Worm (Caenorhabditis elegans): ENCODE results near the gene algn-14.

algn-14 gene

ce11 chrIV:3803252-3803651 lies at the start of gene algn-14, which contains the start of gene M02B7.2:
Gene algn-14, minus strand, starts transcription at chrIV:3803426.
Gene M02B7.2, plus strand, starts transcription at chrIV:3803581.
- TF ChIP-seq pes-1 (GFP tag; IDR thresholded peaks at IDR 0.05): peak; percentile 50; the same call in 1 of the 2 replicates
- peak; percentile 63; the same call in 1 of the 2 replicates for TF ChIP-seq tbx-37 (GFP tag; conservative IDR thresholded peaks at IDR 0.05)
- TF ChIP-seq sea-1 (GFP tag; conservative IDR thresholded peaks at IDR 0.05): no peak

- TF ChIP-seq B0310.2 (tag; optimal IDR thresholded peaks at IDR 0.05) (no peak), sea-1 (GFP tag; conservative IDR thresholded peaks at IDR 0.05) (no peak), ceh-13 (GFP tag; optimal IDR thresholded peaks at IDR 0.05) (no peak), ceh-36 (tag; optimal IDR thresholded peaks at IDR 0.05) (no peak), tbx-11 (GFP tag; IDR thresholded peaks at IDR 0.05) (no peak), hmbx-1 (tag; optimal IDR thresholded peaks at IDR 0.05) (no peak), tbx-37 (GFP tag; conservative IDR thresholded peaks at IDR 0.05) (no peak), scrt-1 (GFP tag; IDR thresholded peaks at IDR 0.05) (no peak), hnd-1 (tag; optimal IDR thresholded peaks at IDR 0.05) (no peak), hmg-4 (GFP tag; optimal IDR thresholded peaks at IDR 0.05) (no peak), flt-1 (GFP tag; IDR thresholded peaks at IDR 0.05) (no peak), F13C5.2 (tag; optimal IDR thresholded peaks at IDR 0.05) (no peak), ama-1 (optimal IDR thresholded peaks at IDR 0.05) (no peak), pes-1 (GFP tag; IDR thresholded peaks at IDR 0.05) (no peak), ets-7 (tag; optimal IDR thresholded peaks at IDR 0.05) (no peak), tra-4 (tag; optimal IDR thresholded peaks at IDR 0.05) (no peak), aly-1 (tag; optimal IDR thresholded peaks at IDR 0.05) (no peak)
Measured at ce11 chrIV:3848985-3849384, 45.8 kb upstream of the algn-14 start.

- no peak for TF ChIP-seq ceh-13 (GFP tag; optimal IDR thresholded peaks at IDR 0.05)
- TF ChIP-seq B0310.2 (tag; optimal IDR thresholded peaks at IDR 0.05): no peak
- TF ChIP-seq tra-4 (tag; optimal IDR thresholded peaks at IDR 0.05): no peak
- no peak for TF ChIP-seq ceh-36 (tag; optimal IDR thresholded peaks at IDR 0.05)
- TF ChIP-seq tbx-11 (GFP tag; IDR thresholded peaks at IDR 0.05): no peak
- no peak for TF ChIP-seq F13C5.2 (tag; optimal IDR thresholded peaks at IDR 0.05)
- no peak for TF ChIP-seq tbx-37 (GFP tag; conservative IDR thresholded peaks at IDR 0.05)
- no peak for TF ChIP-seq hmbx-1 (tag; optimal IDR thresholded peaks at IDR 0.05)
- no peak for TF ChIP-seq hnd-1 (tag; optimal IDR thresholded peaks at IDR 0.05)
- no peak for TF ChIP-seq flt-1 (GFP tag; IDR thresholded peaks at IDR 0.05)
- no peak for TF ChIP-seq hmg-4 (GFP tag; optimal IDR thresholded peaks at IDR 0.05)
- TF ChIP-seq ama-1 (optimal IDR thresholded peaks at IDR 0.05): no peak
Measured at ce11 chrIV:3847489-3847888, 44.3 kb upstream of the algn-14 start.

- no peak for TF ChIP-seq B0310.2 (tag; optimal IDR thresholded peaks at IDR 0.05)
- no peak for TF ChIP-seq ama-1 (optimal IDR thresholded peaks at IDR 0.05)
Measured at ce11 chrIV:3844584-3844983, 41.4 kb upstream of the algn-14 start.

- TF ChIP-seq ama-1 (optimal IDR thresholded peaks at IDR 0.05): no peak
- no peak for TF ChIP-seq ets-7 (tag; optimal IDR thresholded peaks at IDR 0.05)
- TF ChIP-seq hmg-4 (GFP tag; optimal IDR thresholded peaks at IDR 0.05): peak; percentile 24
Measured at ce11 chrIV:3844004-3844403, 40.8 kb upstream of the algn-14 start.

- TF ChIP-seq scrt-1 (GFP tag; IDR thresholded peaks at IDR 0.05): no peak
- peak; percentile 43 for TF ChIP-seq ceh-36 (tag; optimal IDR thresholded peaks at IDR 0.05)
- no peak for TF ChIP-seq tbx-37 (GFP tag; conservative IDR thresholded peaks at IDR 0.05)
- no peak for TF ChIP-seq pes-1 (GFP tag; IDR thresholded peaks at IDR 0.05)
Measured at ce11 chrIV:3843019-3843527, 39.8 kb upstream of the algn-14 start.

ce11 chrIV:3841607-3842006 lies 38.4 kb upstream of the algn-14 start:
- TF ChIP-seq tbx-11 (GFP tag; IDR thresholded peaks at IDR 0.05) (no peak), ceh-36 (tag; optimal IDR thresholded peaks at IDR 0.05) (peak; percentile 47), hmg-4 (GFP tag; optimal IDR thresholded peaks at IDR 0.05) (no peak), tbx-37 (GFP tag; conservative IDR thresholded peaks at IDR 0.05) (no peak), F13C5.2 (tag; optimal IDR thresholded peaks at IDR 0.05) (no peak), ceh-13 (GFP tag; optimal IDR thresholded peaks at IDR 0.05) (no peak), ama-1 (optimal IDR thresholded peaks at IDR 0.05) (no peak), flt-1 (GFP tag; IDR thresholded peaks at IDR 0.05) (no peak), hnd-1 (tag; optimal IDR thresholded peaks at IDR 0.05) (no peak)

- TF ChIP-seq ets-7 (tag; optimal IDR thresholded peaks at IDR 0.05) (no peak), hnd-1 (tag; optimal IDR thresholded peaks at IDR 0.05) (no peak), pes-1 (GFP tag; IDR thresholded peaks at IDR 0.05) (no peak), ama-1 (optimal IDR thresholded peaks at IDR 0.05) (no peak)
Measured at ce11 chrIV:3840480-3840879, 37.3 kb upstream of the algn-14 start.

ce11 chrIV:3839420-3839819 lies 36.2 kb upstream of the algn-14 start, which contains the start of gene F28F9.2:
Gene F28F9.2, plus strand, starts transcription at chrIV:3839720.
- TF ChIP-seq F13C5.2 (tag; optimal IDR thresholded peaks at IDR 0.05) (no peak), hmg-4 (GFP tag; optimal IDR thresholded peaks at IDR 0.05) (no peak), ceh-36 (tag; optimal IDR thresholded peaks at IDR 0.05) (no peak), aly-1 (tag; optimal IDR thresholded peaks at IDR 0.05) (no peak), sea-1 (GFP tag; conservative IDR thresholded peaks at IDR 0.05) (no peak), hnd-1 (tag; optimal IDR thresholded peaks at IDR 0.05) (no peak), tbx-37 (GFP tag; conservative IDR thresholded peaks at IDR 0.05) (no peak), scrt-1 (GFP tag; IDR thresholded peaks at IDR 0.05) (no peak), tbx-11 (GFP tag; IDR thresholded peaks at IDR 0.05) (no peak), B0310.2 (tag; optimal IDR thresholded peaks at IDR 0.05) (no peak), ets-7 (tag; optimal IDR thresholded peaks at IDR 0.05) (no peak), ama-1 (optimal IDR thresholded peaks at IDR 0.05) (no peak), flt-1 (GFP tag; IDR thresholded peaks at IDR 0.05) (no peak), ceh-13 (GFP tag; optimal IDR thresholded peaks at IDR 0.05) (no peak), tra-4 (tag; optimal IDR thresholded peaks at IDR 0.05) (no peak), hmbx-1 (tag; optimal IDR thresholded peaks at IDR 0.05) (no peak), pes-1 (GFP tag; IDR thresholded peaks at IDR 0.05) (no peak)

Data from whole organism, early embryonic.